Fruit fly (Drosophila melanogaster): ENCODE results near the gene Socs16D.

Socs16D gene

dm6 chrX:17789413-17790054, 37.8 kb downstream of the Socs16D start:
- TF ChIP-seq CG14655 (GFP tag; optimal IDR thresholded peaks at IDR 0.05) (no peak), rn (GFP tag; IDR thresholded peaks at IDR 0.05) (no peak), CG9948 (tag; optimal IDR thresholded peaks at IDR 0.05) (no peak), CG34367 (tag; optimal IDR thresholded peaks at IDR 0.05) (no peak), CG32121 (GFP tag; IDR thresholded peaks at IDR 0.05) (no peak), CG8159 (tag; optimal IDR thresholded peaks at IDR 0.05) (no peak), CG12605 (GFP tag; IDR thresholded peaks at IDR 0.05) (no peak), Pif1B (GFP tag; optimal IDR thresholded peaks at IDR 0.05) (no peak), Ets98B (GFP tag; IDR thresholded peaks at IDR 0.05) (no peak), gl (tag; optimal IDR thresholded peaks at IDR 0.05) (no peak)

DNA sequence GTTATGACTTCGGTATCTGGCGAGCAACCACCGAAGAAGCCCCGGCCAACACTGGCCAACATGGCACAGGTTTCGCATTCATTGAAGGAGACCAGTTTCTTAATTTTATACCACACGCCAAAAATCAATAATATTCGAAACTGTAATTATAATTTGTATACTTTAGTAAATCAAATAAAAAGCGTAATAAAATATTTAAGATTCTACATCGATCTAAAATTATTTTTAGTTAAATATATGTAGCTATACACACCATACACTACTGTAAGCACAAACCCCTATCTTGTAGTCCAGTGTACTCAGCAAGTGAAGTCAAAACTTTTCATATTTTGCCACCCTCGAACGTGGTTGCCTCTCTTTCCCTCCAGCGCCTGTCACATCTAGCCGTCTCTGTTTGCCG, 45.3 kb downstream of the Socs16D start:
- no peak for TF ChIP-seq gl (tag; optimal IDR thresholded peaks at IDR 0.05)
- TF ChIP-seq EcR (GFP tag; optimal IDR thresholded peaks at IDR 0.05): no peak
- TF ChIP-seq Pif1A (GFP tag; optimal IDR thresholded peaks at IDR 0.05): no peak
- TF ChIP-seq CG15710 (tag; optimal IDR thresholded peaks at IDR 0.05): no peak
- TF ChIP-seq D1 (tag; optimal IDR thresholded peaks at IDR 0.05): no peak
- TF ChIP-seq rn (GFP tag; IDR thresholded peaks at IDR 0.05): no peak
- no peak for TF ChIP-seq CG34367 (tag; optimal IDR thresholded peaks at IDR 0.05)
- no peak for TF ChIP-seq Snoo (tag; optimal IDR thresholded peaks at IDR 0.05)
- TF ChIP-seq CG14655 (GFP tag; optimal IDR thresholded peaks at IDR 0.05): no peak
- TF ChIP-seq Pif1B (GFP tag; optimal IDR thresholded peaks at IDR 0.05): no peak
- no peak for TF ChIP-seq CG10348 (GFP tag; IDR thresholded peaks at IDR 0.05)
- TF ChIP-seq CG32121 (GFP tag; IDR thresholded peaks at IDR 0.05): no peak

- TF ChIP-seq CG34367 (tag; optimal IDR thresholded peaks at IDR 0.05) (no peak), CG15710 (tag; optimal IDR thresholded peaks at IDR 0.05) (no peak), Snoo (tag; optimal IDR thresholded peaks at IDR 0.05) (no peak), CG10348 (GFP tag; IDR thresholded peaks at IDR 0.05) (no peak), CG17806 (tag; optimal IDR thresholded peaks at IDR 0.05) (no peak), CG13204 (GFP tag; optimal IDR thresholded peaks at IDR 0.05) (no peak), Pif1B (GFP tag; optimal IDR thresholded peaks at IDR 0.05) (no peak), gl (tag; optimal IDR thresholded peaks at IDR 0.05) (no peak), CG14655 (GFP tag; optimal IDR thresholded peaks at IDR 0.05) (no peak), Pif1A (GFP tag; optimal IDR thresholded peaks at IDR 0.05) (no peak), CG9948 (tag; optimal IDR thresholded peaks at IDR 0.05) (no peak), CG8159 (tag; optimal IDR thresholded peaks at IDR 0.05) (no peak), Ets98B (GFP tag; IDR thresholded peaks at IDR 0.05) (no peak), CG32121 (GFP tag; IDR thresholded peaks at IDR 0.05) (no peak), CG12605 (GFP tag; IDR thresholded peaks at IDR 0.05) (no peak), CG4496 (GFP tag; IDR thresholded peaks at IDR 0.05) (no peak)
These were observed 46.5 kb downstream of the Socs16D start for dm6 chrX:17780834-17781233.

DNA sequence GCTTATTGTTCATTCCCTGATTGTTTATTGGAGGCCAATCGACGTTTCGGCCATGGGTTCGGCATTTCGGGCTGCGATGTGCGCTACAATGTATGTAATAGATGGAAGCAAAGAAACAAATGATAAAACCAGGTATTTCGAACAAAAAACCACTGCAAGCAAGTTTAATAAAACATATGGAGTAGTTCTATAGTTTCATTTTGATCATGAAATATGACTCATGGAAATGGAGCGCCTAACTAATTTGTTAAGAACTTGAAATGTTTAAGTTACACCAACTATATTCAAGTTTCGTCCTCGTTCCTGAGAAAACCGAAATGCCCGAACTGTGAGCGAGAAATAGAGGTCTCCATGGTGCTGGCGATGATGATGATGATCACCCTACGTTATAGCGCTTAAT, 47.1 kb downstream of the Socs16D start:
- TF ChIP-seq gl (tag; optimal IDR thresholded peaks at IDR 0.05): no peak
- no peak for TF ChIP-seq EcR (GFP tag; optimal IDR thresholded peaks at IDR 0.05)
- TF ChIP-seq CG17806 (tag; optimal IDR thresholded peaks at IDR 0.05): peak; percentile 10
- peak; percentile 52 for TF ChIP-seq CG15710 (tag; optimal IDR thresholded peaks at IDR 0.05)
- TF ChIP-seq CG8159 (tag; optimal IDR thresholded peaks at IDR 0.05): peak; percentile 65
- no peak for TF ChIP-seq CG9948 (tag; optimal IDR thresholded peaks at IDR 0.05)
- TF ChIP-seq CG12605 (GFP tag; IDR thresholded peaks at IDR 0.05): no peak
- peak; percentile 2 for TF ChIP-seq CG34367 (tag; optimal IDR thresholded peaks at IDR 0.05)

- TF ChIP-seq fd96Ca (GFP tag; IDR thresholded peaks at IDR 0.05) (no peak), rn (GFP tag; IDR thresholded peaks at IDR 0.05) (no peak), CG13204 (GFP tag; optimal IDR thresholded peaks at IDR 0.05) (no peak), CG9948 (tag; optimal IDR thresholded peaks at IDR 0.05) (no peak), CG4496 (GFP tag; IDR thresholded peaks at IDR 0.05) (no peak), Snoo (tag; optimal IDR thresholded peaks at IDR 0.05) (no peak), Ets98B (GFP tag; IDR thresholded peaks at IDR 0.05) (no peak), CG34367 (tag; optimal IDR thresholded peaks at IDR 0.05) (no peak), EcR (GFP tag; optimal IDR thresholded peaks at IDR 0.05) (no peak), D1 (tag; optimal IDR thresholded peaks at IDR 0.05) (no peak), CG14655 (GFP tag; optimal IDR thresholded peaks at IDR 0.05) (no peak), Pif1A (GFP tag; optimal IDR thresholded peaks at IDR 0.05) (no peak), Pif1B (GFP tag; optimal IDR thresholded peaks at IDR 0.05) (no peak), CG17806 (tag; optimal IDR thresholded peaks at IDR 0.05) (no peak), CG10348 (GFP tag; IDR thresholded peaks at IDR 0.05) (no peak), CG32121 (GFP tag; IDR thresholded peaks at IDR 0.05) (no peak), gl (tag; optimal IDR thresholded peaks at IDR 0.05) (no peak), CG8159 (tag; optimal IDR thresholded peaks at IDR 0.05) (no peak), CG8301 (tag; optimal IDR thresholded peaks at IDR 0.05) (no peak), CG15710 (tag; optimal IDR thresholded peaks at IDR 0.05) (no peak)
These were observed 52.8 kb downstream of the Socs16D start for dm6 chrX:17774548-17774947.

dm6 chrX:17771878-17772277, 55.5 kb downstream of the Socs16D start:
- TF ChIP-seq CG14655 (GFP tag; optimal IDR thresholded peaks at IDR 0.05) (no peak), D1 (tag; optimal IDR thresholded peaks at IDR 0.05) (no peak), Snoo (tag; optimal IDR thresholded peaks at IDR 0.05) (no peak), Pif1A (GFP tag; optimal IDR thresholded peaks at IDR 0.05) (no peak), CG12605 (GFP tag; IDR thresholded peaks at IDR 0.05) (no peak), Ets98B (GFP tag; IDR thresholded peaks at IDR 0.05) (no peak), EcR (GFP tag; optimal IDR thresholded peaks at IDR 0.05) (no peak)

Data from whole organism, pupa.